Worm (Caenorhabditis elegans) whole organism, early embryonic: ENCODE data around the gene rhy-1.

Source experiments
- B0310.2 ChIP-seq: sonication (generic microtip); optimal IDR thresholded peaks from 2 replicates; lab custom pipeline; 2016; ENCODE audit warnings: mild to moderate bottlenecking, missing genetic modification characterization, missing compliant biosample characterization
- F13C5.2 ChIP-seq: sonication (generic microtip); optimal IDR thresholded peaks from 2 replicates; lab custom pipeline; 2017; ENCODE audit warnings: mild to moderate bottlenecking, missing genetic modification characterization, inconsistent platforms, missing compliant biosample characterization
- aly-1 ChIP-seq: sonication (generic microtip); optimal IDR thresholded peaks from 2 replicates; lab custom pipeline; 2016; ENCODE audit warnings: missing genetic modification characterization, missing compliant biosample characterization
- ama-1 ChIP-seq: fragments of 150-350 bp; optimal IDR thresholded peaks from 2 replicates; lab custom pipeline; 2014
- ceh-13 ChIP-seq: fragments of 200-800 bp; sonication (Bioruptor generic); optimal IDR thresholded peaks from 2 replicates; lab custom pipeline; 2018; ENCODE audit warnings: mild to moderate bottlenecking, missing genetic modification characterization, missing compliant biosample characterization
- ceh-36 ChIP-seq: sonication (generic microtip); optimal IDR thresholded peaks from 2 replicates; lab custom pipeline; 2016; ENCODE audit warnings: missing genetic modification characterization, inconsistent platforms, missing compliant biosample characterization
- ets-7 ChIP-seq: sonication (generic microtip); optimal IDR thresholded peaks from 2 replicates; lab custom pipeline; 2016; ENCODE audit warnings: missing genotype, missing genetic modification characterization, missing compliant biosample characterization
- flt-1 ChIP-seq: fragments of 200-800 bp; sonication (Bioruptor generic); IDR thresholded peaks from 2 replicates; pipeline ENCODE4 v1.3.6; 2022; ENCODE audit warnings: missing genetic modification characterization, missing compliant biosample characterization
- hmbx-1 ChIP-seq: sonication (generic microtip); optimal IDR thresholded peaks from 2 replicates; lab custom pipeline; 2016; ENCODE audit warnings: mild to moderate bottlenecking, missing genetic modification characterization, missing compliant biosample characterization
- hmg-4 ChIP-seq: fragments of 200-800 bp; sonication (Bioruptor generic); optimal IDR thresholded peaks from 2 replicates; lab custom pipeline; 2018; ENCODE audit warnings: mild to moderate bottlenecking, missing genetic modification characterization, missing compliant biosample characterization
- hnd-1 ChIP-seq: sonication (generic microtip); optimal IDR thresholded peaks from 2 replicates; lab custom pipeline; 2016; ENCODE audit warnings: missing genetic modification characterization, missing compliant biosample characterization
- pes-1 ChIP-seq: fragments of 200-800 bp; sonication (Bioruptor generic); IDR thresholded peaks from 2 replicates; pipeline ENCODE4 v1.3.6; 2022; ENCODE audit warnings: missing genetic modification reagents, missing genetic modification characterization, missing compliant biosample characterization
- scrt-1 ChIP-seq: fragments of 200-800 bp; sonication (Bioruptor generic); IDR thresholded peaks from 2 replicates; pipeline ENCODE4 v1.3.6; 2022; ENCODE audit warnings: missing genetic modification characterization, missing compliant biosample characterization
- sea-1 ChIP-seq: fragments of 200-800 bp; sonication (Bioruptor generic); conservative IDR thresholded peaks from 2 replicates; pipeline ENCODE4 v1.3.6; 2022; ENCODE audit warnings: missing genetic modification characterization, missing compliant biosample characterization
- tbx-11 ChIP-seq: fragments of 200-800 bp; sonication (Bioruptor generic); IDR thresholded peaks from 2 replicates; pipeline ENCODE4 v1.3.6; 2022; ENCODE audit warnings: missing genetic modification characterization, missing compliant biosample characterization
- tbx-37 ChIP-seq: fragments of 200-800 bp; sonication (Bioruptor generic); conservative IDR thresholded peaks from 2 replicates; pipeline ENCODE4 v1.3.6; 2022; ENCODE audit warnings: missing genetic modification reagents, missing genetic modification characterization, missing compliant biosample characterization
- tra-4 ChIP-seq: sonication (generic microtip); optimal IDR thresholded peaks from 2 replicates; lab custom pipeline; 2017; ENCODE audit warnings: missing genetic modification characterization, missing compliant biosample characterization

Gene rhy-1

ce11 chrII:9157125-9157524, 4.1 kb upstream of the rhy-1 start:
- no peak for TF ChIP-seq hmg-4
- TF ChIP-seq sea-1 (GFP tag; lab: Robert Waterston, UW) = no peak
- TF ChIP-seq ama-1 = no peak
- TF ChIP-seq tbx-37 = no peak
- TF ChIP-seq ceh-13 (GFP tag; lab: Kevin White, UChicago) = no peak
- no peak for TF ChIP-seq scrt-1 (GFP tag; lab: Robert Waterston, UW)
- no peak for TF ChIP-seq ceh-36
- TF ChIP-seq tbx-11 = no peak
- TF ChIP-seq F13C5.2 (tag; lab: Kevin White, UChicago) = no peak
- TF ChIP-seq aly-1 (tag; lab: Kevin White, UChicago) = no peak
- no peak for TF ChIP-seq hnd-1 (tag; lab: Kevin White, UChicago)
- no peak for TF ChIP-seq hmbx-1 (tag; lab: Kevin White, UChicago)
- TF ChIP-seq tra-4 (tag; lab: Kevin White, UChicago) = no peak
- TF ChIP-seq ets-7 = no peak
- no peak for TF ChIP-seq B0310.2 (tag; lab: Kevin White, UChicago)
- TF ChIP-seq pes-1 (GFP tag; lab: Robert Waterston, UW) = no peak
- TF ChIP-seq flt-1 (GFP tag; lab: Robert Waterston, UW) = no peak

- TF ChIP-seq sea-1 (GFP tag; lab: Robert Waterston, UW) = no peak
- no peak for TF ChIP-seq tbx-37
- no peak for TF ChIP-seq ceh-13 (GFP tag; lab: Kevin White, UChicago)
- TF ChIP-seq ceh-36 = no peak
- no peak for TF ChIP-seq tbx-11
These were observed 3.1 kb upstream of the rhy-1 start, which contains the start of gene oac-54 for ce11 chrII:9158029-9158428. Gene oac-54, plus strand, starts transcription at chrII:9158111.

ce11 chrII:9160197-9160806, 877 bp upstream of the rhy-1 start:
- TF ChIP-seq pes-1 (GFP tag; lab: Robert Waterston, UW) = no peak

- TF ChIP-seq ceh-13 (GFP tag; lab: Kevin White, UChicago) (no peak), ama-1 (peak; percentile 26)
These were observed 2.2 kb downstream of the rhy-1 start for ce11 chrII:9163348-9163747.

- TF ChIP-seq ama-1 = no peak
- TF ChIP-seq hmg-4 = no peak
- no peak for TF ChIP-seq F13C5.2 (tag; lab: Kevin White, UChicago)
- no peak for TF ChIP-seq ets-7
- no peak for TF ChIP-seq tbx-11
- no peak for TF ChIP-seq pes-1 (GFP tag; lab: Robert Waterston, UW)
- TF ChIP-seq hnd-1 (tag; lab: Kevin White, UChicago) = no peak
- TF ChIP-seq ceh-13 (GFP tag; lab: Kevin White, UChicago) = no peak
- TF ChIP-seq tra-4 (tag; lab: Kevin White, UChicago) = no peak
- no peak for TF ChIP-seq hmbx-1 (tag; lab: Kevin White, UChicago)
- TF ChIP-seq B0310.2 (tag; lab: Kevin White, UChicago) = no peak
- TF ChIP-seq tbx-37 = no peak
These were observed 4.7 kb downstream of the rhy-1 start, which contains the start of gene W07A12.8 for ce11 chrII:9165762-9166460. Gene W07A12.8, minus strand, starts transcription at chrII:9165812.

ce11 chrII:9167730-9168129, 6.6 kb downstream of the rhy-1 start, which contains the start of gene T23G7.3:
Gene T23G7.3, minus strand, starts transcription at chrII:9167830.
- no peak for TF ChIP-seq ama-1
- TF ChIP-seq ets-7 = no peak
- no peak for TF ChIP-seq hmg-4
- no peak for TF ChIP-seq hnd-1 (tag; lab: Kevin White, UChicago)
- TF ChIP-seq tbx-37 = no peak
- TF ChIP-seq tra-4 (tag; lab: Kevin White, UChicago) = no peak
- no peak for TF ChIP-seq F13C5.2 (tag; lab: Kevin White, UChicago)
- no peak for TF ChIP-seq pes-1 (GFP tag; lab: Robert Waterston, UW)
- TF ChIP-seq ceh-13 (GFP tag; lab: Kevin White, UChicago) = no peak

ce11 chrII:9169450-9169960, 8.3 kb downstream of the rhy-1 start, which contains the start of gene dpl-1:
Gene dpl-1, plus strand, starts transcription at chrII:9169910.
- TF ChIP-seq sea-1 (GFP tag; lab: Robert Waterston, UW) = no peak

ce11 chrII:9170048-9170447, 8.9 kb downstream of the rhy-1 start:
- TF ChIP-seq tbx-37 = no peak
- no peak for TF ChIP-seq tra-4 (tag; lab: Kevin White, UChicago)

ce11 chrII:9170851-9171250, 9.7 kb downstream of the rhy-1 start:
- TF ChIP-seq tbx-11 (no peak), ceh-13 (GFP tag; lab: Kevin White, UChicago) (no peak), pes-1 (GFP tag; lab: Robert Waterston, UW) (no peak), tra-4 (tag; lab: Kevin White, UChicago) (no peak), hnd-1 (tag; lab: Kevin White, UChicago) (no peak), hmbx-1 (tag; lab: Kevin White, UChicago) (no peak), aly-1 (tag; lab: Kevin White, UChicago) (no peak), sea-1 (GFP tag; lab: Robert Waterston, UW) (no peak), ceh-36 (no peak)
